Worm (Caenorhabditis elegans) whole organism, early embryonic: ENCODE measurements around the gene gipc-1.

Experiments used
- B0310.2 ChIP-seq: sonication (generic microtip); optimal IDR thresholded peaks from 2 replicates; lab custom pipeline; 2016; ENCODE audit warnings: mild to moderate bottlenecking, missing genetic modification characterization, missing compliant biosample characterization
- F13C5.2 ChIP-seq: sonication (generic microtip); optimal IDR thresholded peaks from 2 replicates; lab custom pipeline; 2017; ENCODE audit warnings: mild to moderate bottlenecking, missing genetic modification characterization, inconsistent platforms, missing compliant biosample characterization
- aly-1 ChIP-seq: sonication (generic microtip); optimal IDR thresholded peaks from 2 replicates; lab custom pipeline; 2016; ENCODE audit warnings: missing genetic modification characterization, missing compliant biosample characterization
- ama-1 ChIP-seq: fragments of 150-350 bp; optimal IDR thresholded peaks from 2 replicates; lab custom pipeline; 2014
- ceh-13 ChIP-seq: fragments of 200-800 bp; sonication (Bioruptor generic); optimal IDR thresholded peaks from 2 replicates; lab custom pipeline; 2018; ENCODE audit warnings: mild to moderate bottlenecking, missing genetic modification characterization, missing compliant biosample characterization
- ceh-36 ChIP-seq: sonication (generic microtip); optimal IDR thresholded peaks from 2 replicates; lab custom pipeline; 2016; ENCODE audit warnings: missing genetic modification characterization, inconsistent platforms, missing compliant biosample characterization
- ets-7 ChIP-seq: sonication (generic microtip); optimal IDR thresholded peaks from 2 replicates; lab custom pipeline; 2016; ENCODE audit warnings: missing genotype, missing genetic modification characterization, missing compliant biosample characterization
- flt-1 ChIP-seq: fragments of 200-800 bp; sonication (Bioruptor generic); IDR thresholded peaks from 2 replicates; pipeline ENCODE4 v1.3.6; 2022; ENCODE audit warnings: missing genetic modification characterization, missing compliant biosample characterization
- hmbx-1 ChIP-seq: sonication (generic microtip); optimal IDR thresholded peaks from 2 replicates; lab custom pipeline; 2016; ENCODE audit warnings: mild to moderate bottlenecking, missing genetic modification characterization, missing compliant biosample characterization
- hmg-4 ChIP-seq: fragments of 200-800 bp; sonication (Bioruptor generic); optimal IDR thresholded peaks from 2 replicates; lab custom pipeline; 2018; ENCODE audit warnings: mild to moderate bottlenecking, missing genetic modification characterization, missing compliant biosample characterization
- hnd-1 ChIP-seq: sonication (generic microtip); optimal IDR thresholded peaks from 2 replicates; lab custom pipeline; 2016; ENCODE audit warnings: missing genetic modification characterization, missing compliant biosample characterization
- pes-1 ChIP-seq: fragments of 200-800 bp; sonication (Bioruptor generic); IDR thresholded peaks from 2 replicates; pipeline ENCODE4 v1.3.6; 2022; ENCODE audit warnings: missing genetic modification reagents, missing genetic modification characterization, missing compliant biosample characterization
- scrt-1 ChIP-seq: fragments of 200-800 bp; sonication (Bioruptor generic); IDR thresholded peaks from 2 replicates; pipeline ENCODE4 v1.3.6; 2022; ENCODE audit warnings: missing genetic modification characterization, missing compliant biosample characterization
- sea-1 ChIP-seq: fragments of 200-800 bp; sonication (Bioruptor generic); conservative IDR thresholded peaks from 2 replicates; pipeline ENCODE4 v1.3.6; 2022; ENCODE audit warnings: missing genetic modification characterization, missing compliant biosample characterization
- tbx-11 ChIP-seq: fragments of 200-800 bp; sonication (Bioruptor generic); IDR thresholded peaks from 2 replicates; pipeline ENCODE4 v1.3.6; 2022; ENCODE audit warnings: missing genetic modification characterization, missing compliant biosample characterization
- tbx-37 ChIP-seq: fragments of 200-800 bp; sonication (Bioruptor generic); conservative IDR thresholded peaks from 2 replicates; pipeline ENCODE4 v1.3.6; 2022; ENCODE audit warnings: missing genetic modification reagents, missing genetic modification characterization, missing compliant biosample characterization
- tra-4 ChIP-seq: sonication (generic microtip); optimal IDR thresholded peaks from 2 replicates; lab custom pipeline; 2017; ENCODE audit warnings: missing genetic modification characterization, missing compliant biosample characterization

The gipc-1 gene

DNA sequence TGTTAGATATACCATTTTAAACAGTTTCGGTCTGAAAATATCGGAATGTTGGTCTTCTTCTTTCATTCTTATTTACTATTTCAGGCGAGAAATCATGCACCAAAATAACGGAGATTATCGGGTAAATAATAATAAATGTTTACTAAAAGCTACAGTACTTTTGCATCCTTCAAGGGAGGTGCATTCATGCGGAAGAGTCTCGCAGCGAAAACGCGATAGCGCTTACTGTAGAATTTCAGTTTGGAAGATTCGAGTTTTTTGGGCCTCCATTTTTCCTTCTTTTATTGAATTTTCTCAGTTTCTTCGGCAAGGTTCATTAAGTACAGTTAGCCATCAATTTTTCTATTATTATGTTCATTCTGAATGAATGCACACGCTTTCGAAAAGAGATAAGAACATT is 14.5 kb upstream of the gipc-1 start, which contains the start of gene C35D10.7:
Gene C35D10.7, plus strand, starts transcription at position 85 of the 400 bp plus-strand sequence.
- TF ChIP-seq B0310.2 (tag; lab: Kevin White, UChicago) (no peak), ceh-36 (tag; lab: Kevin White, UChicago) (no peak), F13C5.2 (no peak), flt-1 (GFP tag; lab: Robert Waterston, UW) (no peak), hmbx-1 (tag; lab: Kevin White, UChicago) (no peak), sea-1 (GFP tag; lab: Robert Waterston, UW) (no peak), tbx-37 (GFP tag; lab: Robert Waterston, UW) (no peak), ama-1 (lab: Kevin White, UChicago) (no peak), aly-1 (tag; lab: Kevin White, UChicago) (no peak), ets-7 (tag; lab: Kevin White, UChicago) (no peak), pes-1 (GFP tag; lab: Robert Waterston, UW) (no peak), hnd-1 (tag; lab: Kevin White, UChicago) (no peak), ceh-13 (GFP tag; lab: Kevin White, UChicago) (no peak), tbx-11 (GFP tag; lab: Robert Waterston, UW) (no peak), hmg-4 (GFP tag; lab: Kevin White, UChicago) (no peak), tra-4 (tag; lab: Kevin White, UChicago) (no peak), scrt-1 (GFP tag; lab: Robert Waterston, UW) (no peak)

DNA sequence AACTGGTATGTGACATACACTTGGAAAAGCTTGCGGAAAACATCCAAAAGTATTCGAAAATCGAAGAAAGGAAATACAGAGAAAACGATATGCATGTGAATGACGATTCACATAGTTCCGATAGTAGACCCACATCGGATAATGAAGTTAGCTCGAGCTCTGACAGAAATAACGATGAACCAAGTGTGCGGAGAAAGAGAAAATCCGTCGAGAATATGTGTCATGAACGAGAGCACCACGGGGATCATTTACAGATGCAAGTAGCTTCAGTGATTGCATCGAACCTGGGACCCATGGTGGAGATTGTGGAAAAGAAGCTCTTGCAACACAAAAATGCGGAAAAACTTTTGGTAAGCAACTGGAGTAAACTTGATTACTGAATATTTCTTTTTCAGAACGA is 13.6 kb upstream of the gipc-1 start:
- TF ChIP-seq hmbx-1 (tag; lab: Kevin White, UChicago) (no peak), ceh-36 (tag; lab: Kevin White, UChicago) (no peak), flt-1 (GFP tag; lab: Robert Waterston, UW) (no peak), tra-4 (tag; lab: Kevin White, UChicago) (no peak), B0310.2 (tag; lab: Kevin White, UChicago) (no peak), tbx-37 (GFP tag; lab: Robert Waterston, UW) (no peak)

DNA sequence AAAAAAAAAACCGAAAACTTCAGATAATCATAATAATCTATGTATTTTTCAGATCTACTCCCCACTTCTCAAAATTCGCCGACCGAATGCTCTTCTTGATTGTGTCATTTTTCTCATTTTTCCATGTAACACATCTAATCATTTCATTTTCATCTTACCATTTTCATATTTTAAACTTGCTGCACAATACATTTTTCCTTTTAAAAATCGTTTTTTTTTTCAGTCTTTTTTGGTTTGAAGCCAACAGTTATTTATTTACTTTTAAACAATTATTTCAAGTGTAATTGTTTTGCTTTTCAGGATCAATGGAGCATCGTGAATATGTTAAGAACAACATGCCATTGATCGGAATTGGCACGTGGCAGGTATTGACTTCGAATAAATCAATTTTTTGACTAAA is 11.5 kb upstream of the gipc-1 start, which contains the start of gene C35D10.6:
Gene C35D10.6, plus strand, starts transcription at position 301 of the 400 bp plus-strand sequence.
- TF ChIP-seq hnd-1 (tag; lab: Kevin White, UChicago) (no peak), ceh-36 (tag; lab: Kevin White, UChicago) (no peak), aly-1 (tag; lab: Kevin White, UChicago) (no peak), scrt-1 (GFP tag; lab: Robert Waterston, UW) (no peak), pes-1 (GFP tag; lab: Robert Waterston, UW) (no peak), sea-1 (GFP tag; lab: Robert Waterston, UW) (no peak), B0310.2 (tag; lab: Kevin White, UChicago) (no peak), hmbx-1 (tag; lab: Kevin White, UChicago) (no peak), F13C5.2 (no peak), tbx-11 (GFP tag; lab: Robert Waterston, UW) (no peak), flt-1 (GFP tag; lab: Robert Waterston, UW) (no peak), tbx-37 (GFP tag; lab: Robert Waterston, UW) (no peak), ceh-13 (GFP tag; lab: Kevin White, UChicago) (no peak), hmg-4 (GFP tag; lab: Kevin White, UChicago) (no peak), ets-7 (tag; lab: Kevin White, UChicago) (no peak)

DNA sequence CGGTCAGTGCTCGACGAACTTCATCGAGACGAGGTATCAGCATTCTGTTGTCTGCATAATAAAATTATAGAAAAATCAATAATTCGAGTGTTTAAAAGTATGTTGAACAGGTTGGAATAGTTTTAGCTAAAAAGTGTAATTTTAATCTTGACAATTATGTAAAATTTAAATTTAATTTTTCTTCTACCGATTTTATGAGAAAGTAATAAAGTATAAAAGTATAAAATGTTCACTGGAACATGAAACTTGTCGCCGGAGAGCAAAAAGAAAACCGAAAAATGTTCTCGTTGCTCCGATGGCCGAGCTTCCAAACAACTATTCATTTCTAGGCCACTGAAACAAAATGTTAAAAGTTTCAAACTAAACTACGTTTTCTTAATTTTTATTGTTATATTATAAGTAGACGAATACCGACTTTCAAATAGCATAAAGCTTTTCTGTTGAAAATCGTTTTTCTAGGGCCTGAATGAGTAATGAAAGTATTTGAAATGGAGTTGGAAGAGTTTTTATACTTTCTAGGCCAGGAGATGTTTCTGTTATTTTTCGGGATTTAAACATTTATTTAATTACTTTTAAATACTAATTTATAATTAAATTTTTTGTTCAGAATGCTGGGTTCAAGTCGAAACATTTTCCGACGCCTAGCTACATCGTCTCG is 8.7 kb upstream of the gipc-1 start, which contains the start of the genes C35D10.10 and C35D10.5:
Gene C35D10.10, minus strand, starts transcription at position 51 of the 658 bp plus-strand sequence.
Gene C35D10.5, plus strand, starts transcription at position 608 of the 658 bp plus-strand sequence.
- TF ChIP-seq B0310.2 (tag; lab: Kevin White, UChicago) (no peak), tbx-11 (GFP tag; lab: Robert Waterston, UW) (no peak), tbx-37 (GFP tag; lab: Robert Waterston, UW) (no peak), flt-1 (GFP tag; lab: Robert Waterston, UW) (no peak), ama-1 (lab: Kevin White, UChicago) (no peak), scrt-1 (GFP tag; lab: Robert Waterston, UW) (no peak), aly-1 (tag; lab: Kevin White, UChicago) (no peak), ets-7 (tag; lab: Kevin White, UChicago) (no peak), sea-1 (GFP tag; lab: Robert Waterston, UW) (no peak), hnd-1 (tag; lab: Kevin White, UChicago) (no peak), hmg-4 (GFP tag; lab: Kevin White, UChicago) (no peak), ceh-36 (tag; lab: Kevin White, UChicago) (no peak), hmbx-1 (tag; lab: Kevin White, UChicago) (no peak), F13C5.2 (no peak)

DNA sequence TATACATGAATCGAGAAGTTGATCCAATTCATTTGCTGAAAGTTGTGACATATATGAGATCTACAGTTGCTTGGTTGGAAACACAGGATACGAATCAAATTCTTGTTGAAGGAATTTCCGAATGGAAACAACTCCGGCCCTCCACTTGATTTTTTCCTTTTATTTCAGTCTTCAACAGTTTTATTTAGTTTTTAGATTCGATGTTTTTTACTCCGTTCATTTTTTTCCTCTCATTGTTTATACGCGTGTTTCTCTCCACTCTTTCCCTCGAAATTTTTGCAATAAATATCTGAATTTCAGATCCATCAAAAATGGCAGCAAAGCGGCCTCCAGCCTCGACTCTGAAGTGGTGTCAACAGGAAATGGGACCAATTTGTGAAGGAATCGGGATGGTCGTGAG is 7.5 kb upstream of the gipc-1 start, which contains the start of gene coq-8:
Gene coq-8, plus strand, starts transcription at position 301 of the 400 bp plus-strand sequence.
- TF ChIP-seq ama-1 (lab: Kevin White, UChicago) (no peak), tra-4 (tag; lab: Kevin White, UChicago) (no peak), tbx-11 (GFP tag; lab: Robert Waterston, UW) (no peak), ets-7 (tag; lab: Kevin White, UChicago) (no peak)

DNA sequence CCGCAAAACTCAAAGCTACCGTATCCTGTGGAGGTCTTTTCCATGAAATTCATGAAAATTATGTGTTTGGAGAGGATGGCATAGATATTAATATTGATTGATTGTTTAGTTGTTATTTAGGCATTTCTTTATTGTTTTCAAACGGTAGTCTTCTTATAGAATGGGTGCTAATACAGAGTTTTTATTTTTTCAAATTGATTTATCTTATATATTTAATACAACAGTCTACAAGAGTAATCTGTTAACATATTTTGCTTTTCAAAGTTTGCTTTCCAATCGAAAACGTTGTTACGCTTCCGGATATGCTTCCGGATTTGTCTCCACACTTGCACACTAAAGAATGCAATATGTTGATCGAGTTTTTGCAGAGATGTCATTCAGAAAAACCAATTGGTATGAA is 3.8 kb upstream of the gipc-1 start, which contains the start of gene C35D10.17:
Gene C35D10.17, plus strand, starts transcription at position 301 of the 400 bp plus-strand sequence.
- TF ChIP-seq ceh-13 (GFP tag; lab: Kevin White, UChicago) (no peak), scrt-1 (GFP tag; lab: Robert Waterston, UW) (no peak), aly-1 (tag; lab: Kevin White, UChicago) (no peak), tbx-11 (GFP tag; lab: Robert Waterston, UW) (no peak), ets-7 (tag; lab: Kevin White, UChicago) (no peak), B0310.2 (tag; lab: Kevin White, UChicago) (no peak), F13C5.2 (no peak), hmbx-1 (tag; lab: Kevin White, UChicago) (no peak), hmg-4 (GFP tag; lab: Kevin White, UChicago) (no peak), ama-1 (lab: Kevin White, UChicago) (no peak), pes-1 (GFP tag; lab: Robert Waterston, UW) (no peak), tra-4 (tag; lab: Kevin White, UChicago) (no peak), hnd-1 (tag; lab: Kevin White, UChicago) (no peak), tbx-37 (GFP tag; lab: Robert Waterston, UW) (no peak), ceh-36 (tag; lab: Kevin White, UChicago) (no peak), sea-1 (GFP tag; lab: Robert Waterston, UW) (no peak)
